Worm (Caenorhabditis elegans) whole organism, L2 larva: Measurements from ENCODE around the gene stim-1.

Source experiments
- C34F6.9 ChIP-seq: fragments of 150-350 bp; optimal IDR thresholded peaks from 2 replicates; lab custom pipeline; 2014; ENCODE audit warnings: missing biosample characterization, missing genetic modification characterization
- Y55F3AM.14 ChIP-seq: fragments of 200-800 bp; sonication (Bioruptor generic); optimal IDR thresholded peaks from 2 replicates; lab custom pipeline; 2018; ENCODE audit warnings: mild to moderate bottlenecking, missing genetic modification characterization, missing compliant biosample characterization
- ZK546.5 ChIP-seq: sonication (generic microtip); optimal IDR thresholded peaks from 2 replicates; lab custom pipeline; 2017; ENCODE audit warnings: missing biosample characterization, missing genetic modification characterization
- alr-1 ChIP-seq: fragments of 150-350 bp; optimal IDR thresholded peaks from 2 replicates; lab custom pipeline; 2014; ENCODE audit warnings: missing biosample characterization, missing genetic modification characterization
- ama-1 ChIP-seq: fragments of 150-350 bp; optimal IDR thresholded peaks from 2 replicates; lab custom pipeline; 2018; ENCODE audit warnings: inconsistent platforms
- blmp-1 ChIP-seq: sonication (generic microtip); optimal IDR thresholded peaks from 2 replicates; lab custom pipeline; 2017; ENCODE audit warnings: missing genetic modification characterization, mild to moderate bottlenecking, missing compliant biosample characterization, antibody characterized with exemption, moderate library complexity; ENCODE audit not compliant: insufficient read depth
- ceh-16 ChIP-seq: fragments of 150-350 bp; optimal IDR thresholded peaks from 2 replicates; lab custom pipeline; 2014; ENCODE audit warnings: missing biosample characterization, missing genetic modification characterization
- crh-2 ChIP-seq: sonication (generic microtip); optimal IDR thresholded peaks from 2 replicates; lab custom pipeline; 2017; ENCODE audit warnings: missing biosample characterization, missing genetic modification characterization
- dmd-4 ChIP-seq: sonication (generic microtip); optimal IDR thresholded peaks from 2 replicates; lab custom pipeline; 2017; ENCODE audit warnings: missing biosample characterization, missing genetic modification characterization
- egl-27 ChIP-seq: sonication (generic microtip); optimal IDR thresholded peaks from 3 replicates; lab custom pipeline; 2017; ENCODE audit warnings: missing biosample characterization, missing genetic modification reagents, missing genetic modification characterization
- elt-3 ChIP-seq: sonication (generic microtip); optimal IDR thresholded peaks from 2 replicates; lab custom pipeline; 2017; ENCODE audit warnings: missing biosample characterization, missing genetic modification characterization
- fos-1 ChIP-seq: fragments of 150-350 bp; optimal IDR thresholded peaks from 2 replicates; lab custom pipeline; 2014; ENCODE audit warnings: missing biosample characterization, missing genetic modification characterization
- gmeb-1 ChIP-seq: fragments of 150-350 bp; optimal IDR thresholded peaks from 2 replicates; lab custom pipeline; 2014; ENCODE audit warnings: missing biosample characterization, missing genetic modification characterization
- lin-11 ChIP-seq: fragments of 150-350 bp; sonication (generic microtip); optimal IDR thresholded peaks from 2 replicates; lab custom pipeline; 2014; ENCODE audit warnings: missing biosample characterization, missing genetic modification characterization, inconsistent platforms, mixed read lengths
- lin-13 ChIP-seq: fragments of 150-350 bp; optimal IDR thresholded peaks from 2 replicates; lab custom pipeline; 2014; ENCODE audit warnings: missing biosample characterization, missing genetic modification reagents, missing genetic modification characterization
- lin-39 ChIP-seq: fragments of 150-350 bp; optimal IDR thresholded peaks from 2 replicates; lab custom pipeline; 2014; ENCODE audit warnings: missing biosample characterization, missing genetic modification reagents, missing genetic modification characterization
- lsy-2 ChIP-seq, 2 experiments: fragments of 150-350 bp in 1 of 2; sonication (generic microtip) in 1 of 2; optimal IDR thresholded peaks; 2 replicates each; lab custom pipeline; 2014 to 2017; ENCODE audit warnings: missing biosample characterization in 2 of 2, missing genetic modification characterization in 2 of 2
- mdl-1 ChIP-seq, 2 experiments: fragments of 150-350 bp in 1 of 2; sonication (generic microtip) in 1 of 2; optimal IDR thresholded peaks; 2 replicates each; lab custom pipeline; 2017; ENCODE audit warnings: missing biosample characterization in 2 of 2, missing genetic modification characterization in 2 of 2
- nhr-10 ChIP-seq: sonication (generic microtip); optimal IDR thresholded peaks from 2 replicates; lab custom pipeline; 2017; ENCODE audit warnings: missing biosample characterization, missing genetic modification characterization
- nhr-11 ChIP-seq: fragments of 150-350 bp; optimal IDR thresholded peaks from 2 replicates; lab custom pipeline; 2014; ENCODE audit warnings: missing biosample characterization, missing genetic modification characterization
- nhr-129 ChIP-seq: fragments of 150-350 bp; optimal IDR thresholded peaks from 2 replicates; lab custom pipeline; 2014; ENCODE audit warnings: missing biosample characterization, missing genetic modification characterization
- nhr-23 ChIP-seq: fragments of 150-350 bp; optimal IDR thresholded peaks from 2 replicates; lab custom pipeline; 2014; ENCODE audit warnings: missing biosample characterization, missing genetic modification reagents, missing genetic modification characterization
- nhr-237 ChIP-seq: fragments of 150-350 bp; optimal IDR thresholded peaks from 2 replicates; lab custom pipeline; 2014; ENCODE audit warnings: missing biosample characterization, missing genetic modification characterization
- nhr-25 ChIP-seq: fragments of 150-350 bp; sonication (generic microtip); optimal IDR thresholded peaks from 3 replicates; lab custom pipeline; 2014; ENCODE audit warnings: missing biosample characterization, missing genetic modification characterization
- peb-1 ChIP-seq: fragments of 150-350 bp; optimal IDR thresholded peaks from 2 replicates; lab custom pipeline; 2014; ENCODE audit warnings: missing biosample characterization, missing genetic modification characterization
- sem-4 ChIP-seq: fragments of 150-350 bp; optimal IDR thresholded peaks from 2 replicates; lab custom pipeline; 2014; ENCODE audit warnings: missing biosample characterization, missing genetic modification reagents, missing genetic modification characterization
- skn-1 ChIP-seq: sonication (generic microtip); optimal IDR thresholded peaks from 2 replicates; lab custom pipeline; 2017; ENCODE audit warnings: missing biosample characterization, missing genetic modification characterization
- sma-3 ChIP-seq: sonication (generic microtip); optimal IDR thresholded peaks from 2 replicates; lab custom pipeline; 2016; ENCODE audit warnings: missing genetic modification reagents, missing genetic modification characterization, missing compliant biosample characterization
- unc-55 ChIP-seq: fragments of 150-350 bp; sonication (generic microtip); optimal IDR thresholded peaks from 3 replicates; lab custom pipeline; 2014; ENCODE audit warnings: missing biosample characterization, missing genetic modification reagents, missing genetic modification characterization
- unc-62 ChIP-seq: fragments of 150-350 bp; optimal IDR thresholded peaks from 2 replicates; lab custom pipeline; 2014; ENCODE audit warnings: missing biosample characterization, missing genetic modification reagents, missing genetic modification characterization
- zag-1 ChIP-seq: fragments of 150-350 bp; optimal IDR thresholded peaks from 2 replicates; lab custom pipeline; 2014; ENCODE audit warnings: missing biosample characterization, missing genetic modification characterization
- ztf-1 ChIP-seq: fragments of 200-800 bp; sonication (Bioruptor generic); conservative IDR thresholded peaks from 2 replicates; pipeline ENCODE4 v1.3.6; 2022; ENCODE audit warnings: missing genetic modification characterization, missing compliant biosample characterization
- ztf-11 ChIP-seq: sonication (generic microtip); optimal IDR thresholded peaks from 2 replicates; lab custom pipeline; 2017; ENCODE audit warnings: missing biosample characterization, missing genetic modification characterization
- ztf-4 ChIP-seq: fragments of 150-350 bp; optimal IDR thresholded peaks from 2 replicates; lab custom pipeline; 2014; ENCODE audit warnings: missing biosample characterization, missing genetic modification characterization

Gene stim-1

ce11 chrIII:444101-444500 lies 25.6 kb upstream of the stim-1 start, which contains the start of gene Y55B1BR.8:
Gene Y55B1BR.8 (plus strand): TSS chrIII:444401.
- TF ChIP-seq skn-1 (tag; lab: Kevin White, UChicago): no peak
- TF ChIP-seq dmd-4 (tag; lab: Kevin White, UChicago): no peak
- TF ChIP-seq ZK546.5: no peak
- TF ChIP-seq ztf-1 (GFP tag; lab: Robert Waterston, UW): no peak
- TF ChIP-seq nhr-25 (tag; lab: Kevin White, UChicago): no peak
- TF ChIP-seq zag-1 (tag; lab: Kevin White, UChicago): no peak
- TF ChIP-seq egl-27 (tag; lab: Kevin White, UChicago): no peak
- TF ChIP-seq gmeb-1 (tag; lab: Kevin White, UChicago): no peak
- TF ChIP-seq lin-11 (tag; lab: Kevin White, UChicago): no peak
- TF ChIP-seq lsy-2 (tag; optimal IDR thresholded peaks at IDR 0.05; lab: Kevin White, UChicago): no peak
- no peak for TF ChIP-seq crh-2
- no peak for TF ChIP-seq unc-55
- TF ChIP-seq nhr-11 (tag; lab: Kevin White, UChicago): no peak
- TF ChIP-seq nhr-129 (tag; lab: Kevin White, UChicago): no peak
- TF ChIP-seq unc-62 (GFP tag; lab: Kevin White, UChicago): no peak
- no peak for TF ChIP-seq nhr-237 (tag; lab: Kevin White, UChicago)
- TF ChIP-seq lin-39: no peak
- no peak for TF ChIP-seq mdl-1 (tag; optimal IDR thresholded peaks at IDR 0.05; lab: Kevin White, UChicago)
- no peak for TF ChIP-seq ztf-4 (tag; lab: Kevin White, UChicago)
- TF ChIP-seq, all 48 proteins: peak for 0

- TF ChIP-seq zag-1 (tag; lab: Kevin White, UChicago) (no peak), ztf-1 (GFP tag; lab: Robert Waterston, UW) (no peak), nhr-11 (tag; lab: Kevin White, UChicago) (no peak), crh-2 (no peak), lin-11 (tag; lab: Kevin White, UChicago) (no peak), lsy-2 (tag; optimal IDR thresholded peaks at IDR 0.05; lab: Kevin White, UChicago) (no peak), nhr-23 (tag; lab: Kevin White, UChicago) (no peak), lin-13 (GFP tag; lab: Kevin White, UChicago) (no peak), Y55F3AM.14 (GFP tag; lab: Kevin White, UChicago) (no peak), nhr-25 (tag; lab: Kevin White, UChicago) (no peak), nhr-10 (tag; lab: Kevin White, UChicago) (no peak), ama-1 (lab: Kevin White, UChicago) (no peak), elt-3 (tag; lab: Kevin White, UChicago) (no peak)
- TF ChIP-seq, all 48 proteins: peak for 0
These were observed 21.4 kb upstream of the stim-1 start, which contains the start of gene affl-1 for ce11 chrIII:439926-440325. Gene affl-1 (plus strand): TSS chrIII:440226.

ce11 chrIII:437033-437432 lies 18.5 kb upstream of the stim-1 start:
- TF ChIP-seq ama-1 (lab: Kevin White, UChicago) (no peak), alr-1 (no peak), ztf-11 (no peak), nhr-237 (tag; lab: Kevin White, UChicago) (no peak), crh-2 (no peak), nhr-25 (tag; lab: Kevin White, UChicago) (no peak), lsy-2 (tag; optimal IDR thresholded peaks at IDR 0.05; lab: Kevin White, UChicago) (no peak), fos-1 (no peak), sem-4 (tag; lab: Kevin White, UChicago) (no peak), skn-1 (tag; lab: Kevin White, UChicago) (no peak), ceh-16 (no peak), C34F6.9 (tag; lab: Kevin White, UChicago) (no peak)
- TF ChIP-seq, all 48 proteins: peak for 0

ce11 chrIII:434361-434941 lies 15.9 kb upstream of the stim-1 start, which contains the start of gene affl-2:
Gene affl-2 (plus strand): TSS chrIII:434891.
- TF ChIP-seq lsy-2 (tag; optimal IDR thresholded peaks at IDR 0.05; lab: Kevin White, UChicago) (peak in 1 of 2 experiments; percentile 3), C34F6.9 (tag; lab: Kevin White, UChicago) (peak; percentile 12), blmp-1 (tag; lab: Kevin White, UChicago) (peak; percentile 26), crh-2 (peak; percentile 15), sem-4 (tag; lab: Kevin White, UChicago) (peak; percentile 8), dmd-4 (tag; lab: Kevin White, UChicago) (no peak), fos-1 (peak; percentile 24), nhr-25 (tag; lab: Kevin White, UChicago) (peak; percentile 41), sma-3 (GFP tag; lab: Kevin White, UChicago) (peak; percentile 42), peb-1 (no peak), lin-13 (GFP tag; lab: Kevin White, UChicago) (peak; percentile 12)
